Worm (Caenorhabditis elegans): ENCODE data around the gene Y37E11B.6.

DNA sequence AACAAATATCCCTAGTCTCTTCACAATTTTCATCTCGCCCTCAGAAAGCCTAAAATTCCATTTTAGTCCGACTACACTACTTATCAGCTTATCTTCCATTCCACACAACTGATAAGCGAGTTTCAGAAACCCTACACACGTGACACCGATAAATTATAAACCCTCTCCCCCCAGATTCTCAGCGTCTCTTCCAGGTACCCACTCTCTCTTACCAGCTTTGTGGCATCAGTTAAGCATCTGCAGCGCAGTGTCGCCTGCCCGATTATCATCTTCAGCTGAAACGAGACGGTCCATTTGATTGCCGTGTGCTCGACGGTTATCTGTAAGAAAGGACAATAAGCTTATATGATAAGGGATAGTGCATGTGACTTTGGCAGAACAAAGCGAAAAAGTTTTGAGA lies 12.7 kb upstream of the Y37E11B.6 start:
- TF ChIP-seq unc-86 (tag; optimal IDR thresholded peaks at IDR 0.05) (no peak), ceh-2 (tag; optimal IDR thresholded peaks at IDR 0.05) (no peak), fkh-10 (GFP tag; optimal IDR thresholded peaks at IDR 0.05) (no peak), K09A11.1 (tag; optimal IDR thresholded peaks at IDR 0.05; ENCODE audit: insufficient read depth) (no peak), ets-4 (tag; optimal IDR thresholded peaks at IDR 0.05) (no peak), ama-1 (optimal IDR thresholded peaks at IDR 0.05) (no peak), F13H6.1 (tag; optimal IDR thresholded peaks at IDR 0.05) (no peak)

Measured in whole organism, late embryonic.